Worm (Caenorhabditis elegans) whole organism, L4 larva: ENCODE measurements around the gene old-2.

Experiments
- ZK337.2 ChIP-seq: fragments of 200-800 bp; sonication (Bioruptor generic); IDR thresholded peaks from 2 replicates; pipeline ENCODE4 v1.3.6; 2022; ENCODE audit warnings: missing genetic modification reagents, missing genetic modification characterization, missing compliant biosample characterization
- ZK546.5 ChIP-seq, 2 experiments: sonication (generic microtip); optimal IDR thresholded peaks; 2 replicates each; lab custom pipeline; 2017; ENCODE audit warnings: missing biosample characterization in 2 of 2, missing genetic modification characterization in 2 of 2
- fkh-10 ChIP-seq: fragments of 150-350 bp; optimal IDR thresholded peaks from 2 replicates; lab custom pipeline; 2014; ENCODE audit warnings: missing biosample characterization, missing genetic modification reagents, missing genetic modification characterization
- lin-13 ChIP-seq: fragments of 150-350 bp; optimal IDR thresholded peaks from 2 replicates; lab custom pipeline; 2014; ENCODE audit warnings: missing biosample characterization, missing genetic modification reagents, missing genetic modification characterization
- lir-3 ChIP-seq: sonication (generic microtip); optimal IDR thresholded peaks from 2 replicates; lab custom pipeline; 2016; ENCODE audit warnings: mild to moderate bottlenecking, missing genetic modification characterization, missing compliant biosample characterization
- lsy-2 ChIP-seq, 2 experiments: fragments of 150-350 bp in 1 of 2; sonication (generic microtip) in 1 of 2; optimal IDR thresholded peaks; 2 replicates each; lab custom pipeline; 2014 to 2017; ENCODE audit warnings: missing biosample characterization in 2 of 2, missing genetic modification characterization in 2 of 2
- nhr-10 ChIP-seq: fragments of 150-350 bp; optimal IDR thresholded peaks from 2 replicates; lab custom pipeline; 2014; ENCODE audit warnings: missing biosample characterization, missing genetic modification characterization
- nhr-28 ChIP-seq: fragments of 150-350 bp; optimal IDR thresholded peaks from 2 replicates; lab custom pipeline; 2014; ENCODE audit warnings: missing biosample characterization, missing genetic modification characterization
- pqm-1 ChIP-seq: sonication (generic microtip); optimal IDR thresholded peaks from 2 replicates; lab custom pipeline; 2017; ENCODE audit warnings: missing biosample characterization, missing genetic modification characterization
- unc-62 ChIP-seq, 3 experiments: fragments of 150-350 bp in 1 of 3; sonication (generic microtip); optimal IDR thresholded peaks in 2 of 3; peaks in 1 of 3; 1 replicate in 1 of 3; 2 replicates in 2 of 3; lab custom pipeline; 2014 to 2017; ENCODE audit warnings: missing biosample characterization in 3 of 3, missing genetic modification characterization in 3 of 3, missing genetic modification reagents in 3 of 3, missing genotype in 1 of 3
- zag-1 ChIP-seq: fragments of 150-350 bp; optimal IDR thresholded peaks from 2 replicates; lab custom pipeline; 2014; ENCODE audit warnings: missing biosample characterization, missing genetic modification characterization

- TF ChIP-seq zag-1 (tag; lab: Kevin White, UChicago) (no peak), nhr-10 (tag; lab: Kevin White, UChicago) (no peak), unc-62 (GFP tag; optimal IDR thresholded peaks at IDR 0.05 in 1 of 2; lab: Kevin White, UChicago) (peak in 1 of 2 experiments; percentile 21), unc-62 (tag; optimal IDR thresholded peaks at IDR 0.05; lab: Kevin White, UChicago) (no peak), nhr-28 (tag; lab: Kevin White, UChicago) (peak; percentile 78), lsy-2 (tag; optimal IDR thresholded peaks at IDR 0.05; lab: Kevin White, UChicago) (no peak), lin-13 (GFP tag; lab: Kevin White, UChicago) (no peak), fkh-10 (GFP tag; lab: Kevin White, UChicago) (no peak), ZK337.2 (GFP tag; lab: Robert Waterston, UW) (no peak), lir-3 (tag; lab: Kevin White, UChicago) (no peak), pqm-1 (peak; percentile 91), ZK546.5 (tag; optimal IDR thresholded peaks at IDR 0.05; lab: Kevin White, UChicago) (no peak)
Observed at ce11 chrII:9807519-9807972, 41.9 kb downstream of the old-2 start, which contains the start of gene cyp-13A8.
